Fruit fly (Drosophila melanogaster): ENCODE results near the gene Irp-1B.

Gene Irp-1B

dm6 chr3R:10370495-10370894 lies 42.2 kb downstream of the Irp-1B start:
- TF ChIP-seq CG17801 (GFP tag; optimal IDR thresholded peaks at IDR 0.05; ENCODE audit: partially characterized antibody) = no peak

DNA sequence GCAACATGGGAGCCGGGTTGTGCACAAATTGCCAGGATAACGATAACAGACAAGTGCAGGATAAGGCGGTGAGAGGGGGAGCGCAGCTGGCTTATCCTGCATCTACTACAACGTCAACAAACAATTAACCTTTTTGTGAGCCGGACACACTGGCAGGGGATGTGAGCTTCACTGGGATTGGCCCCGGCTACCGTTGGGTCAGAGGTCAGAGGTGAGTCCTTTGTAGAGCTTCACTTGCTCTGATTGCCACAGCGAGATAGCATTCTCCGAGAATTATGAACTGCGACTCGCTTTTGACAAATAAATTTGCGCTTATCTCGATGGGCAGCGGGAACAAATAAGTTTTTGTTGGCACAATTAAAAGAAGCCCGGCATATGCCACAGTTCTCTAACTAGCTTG lies 42.9 kb downstream of the Irp-1B start:
- TF ChIP-seq CG17801 (GFP tag; optimal IDR thresholded peaks at IDR 0.05; ENCODE audit: partially characterized antibody) = no peak

dm6 chr3R:10368251-10368650 lies 44.4 kb downstream of the Irp-1B start:
- TF ChIP-seq CG17801 (GFP tag; optimal IDR thresholded peaks at IDR 0.05; ENCODE audit: partially characterized antibody) = no peak

DNA sequence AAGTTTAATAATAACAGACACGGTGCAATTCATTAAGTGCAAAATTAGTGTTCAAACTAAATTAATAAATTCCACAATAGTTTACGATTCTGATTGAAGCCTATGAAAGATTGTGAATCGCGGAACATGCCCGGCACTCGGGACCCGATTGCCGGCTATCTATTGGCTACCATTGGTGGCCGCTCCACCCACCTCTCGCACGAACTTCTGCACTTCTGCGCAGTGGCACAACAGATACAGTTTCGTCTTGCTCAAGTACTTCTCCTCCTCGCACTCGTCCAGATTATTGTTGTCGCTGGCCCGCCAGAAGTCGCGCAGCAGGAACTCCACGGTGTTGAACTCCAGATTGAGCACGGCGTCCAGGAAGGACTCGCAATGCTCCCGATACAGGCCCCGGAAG lies 48.4 kb downstream of the Irp-1B start:
- TF ChIP-seq CG17801 (GFP tag; optimal IDR thresholded peaks at IDR 0.05; ENCODE audit: partially characterized antibody) = no peak
